Fruit fly (Drosophila melanogaster): ENCODE data around the gene CG3061.

- TF ChIP-seq CTCF (optimal IDR thresholded peaks at IDR 0.05) (no peak), CG8478 (optimal IDR thresholded peaks at IDR 0.05) (no peak)
Measured at dm6 chr3R:14019407-14020050, 12.6 kb upstream of the CG3061 start.

Measured in S2 (cell line).